Worm (Caenorhabditis elegans) whole organism, L2 larva: ENCODE measurements around the gene eftu-2.

Source experiments
- ama-1 ChIP-seq: fragments of 150-350 bp; optimal IDR thresholded peaks from 2 replicates; lab custom pipeline; 2018; ENCODE audit warnings: inconsistent platforms
- fos-1 ChIP-seq: fragments of 150-350 bp; optimal IDR thresholded peaks from 2 replicates; lab custom pipeline; 2014; ENCODE audit warnings: missing biosample characterization, missing genetic modification characterization
- unc-39 ChIP-seq: fragments of 150-350 bp; optimal IDR thresholded peaks from 2 replicates; lab custom pipeline; 2014; ENCODE audit warnings: missing biosample characterization, missing genetic modification characterization

ce11 chrIII:6028432-6028831 is 19.1 kb downstream of the eftu-2 start, which contains the start of gene tbx-7:
- TF ChIP-seq fos-1, result no peak
- TF ChIP-seq unc-39 (tag; lab: Kevin White, UChicago), result no peak
- TF ChIP-seq ama-1 (lab: Kevin White, UChicago), result no peak
